Worm (Caenorhabditis elegans): ENCODE results near the gene dpy-22.

DNA sequence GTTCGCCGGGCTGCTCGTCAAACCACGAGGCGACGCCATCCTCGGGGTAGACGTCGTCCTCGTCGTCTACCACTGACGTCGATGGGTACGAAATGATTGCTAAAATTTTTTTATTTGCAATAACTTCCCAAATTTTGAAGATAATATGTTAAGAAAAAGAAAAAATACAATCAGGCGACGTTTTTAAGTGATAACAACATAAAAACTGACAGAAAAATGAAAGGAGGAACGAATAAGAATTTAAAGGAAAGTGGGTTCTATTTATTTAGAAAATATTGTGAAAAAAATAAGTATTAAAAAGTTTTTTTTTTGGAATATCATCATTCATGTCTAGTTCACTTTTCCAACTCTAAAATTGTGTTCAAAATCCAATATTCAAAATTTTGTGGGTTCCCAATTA lies at the start of gene dpy-22:
- TF ChIP-seq nhr-76 (tag; optimal IDR thresholded peaks at IDR 0.05) = no peak
- TF ChIP-seq nhr-28 (tag; optimal IDR thresholded peaks at IDR 0.05) = no peak
- TF ChIP-seq elt-3 (tag; optimal IDR thresholded peaks at IDR 0.05) = no peak
- TF ChIP-seq pha-4 (tag; optimal IDR thresholded peaks at IDR 0.05) = no peak
- no peak for TF ChIP-seq ceh-83 (GFP tag; optimal IDR thresholded peaks at IDR 0.05)
- no peak for TF ChIP-seq nhr-12 (tag; optimal IDR thresholded peaks at IDR 0.05)
- TF ChIP-seq unc-62 (GFP tag; optimal IDR thresholded peaks at IDR 0.05) = no peak
- no peak for TF ChIP-seq zip-8 (tag; optimal IDR thresholded peaks at IDR 0.05)
- no peak for TF ChIP-seq mab-5 (tag; optimal IDR thresholded peaks at IDR 0.05)
- no peak for TF ChIP-seq nhr-2 (tag; optimal IDR thresholded peaks at IDR 0.05)
- no peak for TF ChIP-seq flh-1 (GFP tag; optimal IDR thresholded peaks at IDR 0.05)
- TF ChIP-seq lsy-2 (tag; optimal IDR thresholded peaks at IDR 0.05) = no peak
- no peak for TF ChIP-seq mls-2 (tag; optimal IDR thresholded peaks at IDR 0.05)

All from whole organism, mixed stage, embryonic.